Worm (Caenorhabditis elegans): ENCODE measurements around the gene idpc-3.

idpc-3 gene

DNA sequence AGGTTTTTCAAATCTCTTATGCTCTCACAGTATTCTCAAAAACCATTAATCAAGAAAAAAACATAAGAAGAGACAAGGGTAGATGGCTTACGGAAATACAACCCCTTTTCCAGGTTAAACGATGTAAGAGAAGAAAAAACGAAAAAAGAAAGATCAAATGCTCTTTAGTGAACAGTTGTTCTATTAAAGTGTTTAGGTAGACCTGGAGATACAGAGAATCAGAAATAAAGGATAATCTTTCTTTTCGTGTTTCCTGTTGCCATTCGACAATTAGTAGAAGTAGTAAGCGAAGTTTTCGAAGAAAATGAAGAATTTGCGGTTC lies 45.7 kb downstream of the idpc-3 start, which contains the start of gene K09G1.1:
TSS of gene K09G1.1 (plus strand) at position 223 of the 322 bp plus-strand sequence.
- TF ChIP-seq unc-62 (GFP tag; optimal IDR thresholded peaks at IDR 0.05), result no peak

DNA sequence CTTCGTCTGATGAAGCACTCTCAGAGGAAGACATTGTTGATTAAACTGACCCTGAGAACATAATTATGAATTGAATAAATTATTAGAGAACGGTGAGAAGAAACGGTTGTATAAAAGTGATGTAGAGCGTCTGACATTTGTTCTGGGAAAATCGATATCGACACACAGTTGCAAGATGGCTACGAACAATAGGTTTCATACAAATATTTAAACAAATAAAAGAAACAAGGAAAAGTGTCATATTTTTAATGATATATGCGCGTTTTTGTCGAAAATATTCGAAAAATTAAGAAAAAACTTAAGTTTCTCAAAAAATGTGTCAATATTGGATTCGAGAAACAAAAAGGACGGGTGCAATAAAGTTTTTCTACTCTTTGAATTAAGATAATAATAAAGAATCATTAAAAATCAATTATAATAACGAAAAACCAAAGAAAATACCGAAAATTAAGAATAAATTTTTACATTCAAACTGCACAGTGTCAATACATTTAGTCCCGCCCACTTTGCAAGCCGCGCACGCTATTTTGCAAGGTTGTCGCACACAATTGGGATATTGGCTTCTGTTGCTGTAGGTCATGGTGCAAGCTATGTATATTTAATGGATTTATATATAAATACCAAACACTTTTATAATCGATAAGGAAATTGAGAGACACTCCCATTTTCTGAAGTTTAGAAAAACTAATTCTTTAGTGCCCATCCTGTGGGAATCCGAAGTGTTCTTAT lies 46.3 kb downstream of the idpc-3 start, which contains the start of gene rtfo-1:
TSS of gene rtfo-1 (minus strand) at position 51 of the 729 bp plus-strand sequence.
- TF ChIP-seq unc-62 (GFP tag; optimal IDR thresholded peaks at IDR 0.05), result no peak
